Worm (Caenorhabditis elegans): Measurements from ENCODE around the gene F56H11.2.

Gene F56H11.2

ce11 chrIV:9513360-9513777 is 19.6 kb downstream of the F56H11.2 start (continued):
- TF ChIP-seq ets-5 (GFP tag; IDR thresholded peaks at IDR 0.05) (no peak), efl-3 (GFP tag; optimal IDR thresholded peaks at IDR 0.05) (no peak), unc-62 (GFP tag; optimal IDR thresholded peaks at IDR 0.05) (no peak), sup-37 (GFP tag; optimal IDR thresholded peaks at IDR 0.05) (no peak), pax-3 (tag; optimal IDR thresholded peaks at IDR 0.05) (no peak), ceh-63 (GFP tag; optimal IDR thresholded peaks at IDR 0.05) (no peak), ceh-82 (tag; optimal IDR thresholded peaks at IDR 0.05) (no peak), nhr-19 (GFP tag; conservative IDR thresholded peaks at IDR 0.05) (no peak), unc-130 (tag; optimal IDR thresholded peaks at IDR 0.05) (no peak), sptf-1 (tag; optimal IDR thresholded peaks at IDR 0.05) (no peak), lir-3 (tag; optimal IDR thresholded peaks at IDR 0.05; ENCODE audit: poor library complexity) (peak; percentile 36), hlh-17 (GFP tag; optimal IDR thresholded peaks at IDR 0.05; ENCODE audit: borderline replicate concordance) (no peak), elt-3 (tag; optimal IDR thresholded peaks at IDR 0.05) (peak in 1 of 6 experiments; percentile 51), nhr-47 (tag; optimal IDR thresholded peaks at IDR 0.05) (peak; percentile 40), C34B4.2 (tag; optimal IDR thresholded peaks at IDR 0.05) (no peak), jun-1 (tag; optimal IDR thresholded peaks at IDR 0.05) (peak; percentile 35), nhr-76 (tag; optimal IDR thresholded peaks at IDR 0.05) (no peak), snu-23 (GFP tag; optimal IDR thresholded peaks at IDR 0.05) (peak; percentile 57), ama-1 (optimal IDR thresholded peaks at IDR 0.05) (peak; percentile 49), mef-2 (tag; optimal IDR thresholded peaks at IDR 0.05) (no peak), hlh-4 (tag; optimal IDR thresholded peaks at IDR 0.05) (no peak), mdl-1 (tag; optimal IDR thresholded peaks at IDR 0.05) (peak in 1 of 2 experiments; percentile 72), dsc-1 (tag; optimal IDR thresholded peaks at IDR 0.05) (no peak), sox-4 (tag; optimal IDR thresholded peaks at IDR 0.05) (no peak), egl-13 (tag; optimal IDR thresholded peaks at IDR 0.05) (no peak), nhr-77 (tag; optimal IDR thresholded peaks at IDR 0.05) (no peak), hpl-2 (GFP tag; optimal IDR thresholded peaks at IDR 0.05) (no peak), snpc-4 (tag; optimal IDR thresholded peaks at IDR 0.05) (peak; percentile 89), lin-39 (tag; optimal IDR thresholded peaks at IDR 0.05) (no peak), alr-1 (tag; optimal IDR thresholded peaks at IDR 0.05; ENCODE audit: borderline replicate concordance) (no peak), elt-2 (tag; optimal IDR thresholded peaks at IDR 0.05) (peak; percentile 77), lin-15B (tag; optimal IDR thresholded peaks at IDR 0.05) (no peak), C04F5.9 (tag; optimal IDR thresholded peaks at IDR 0.05) (no peak), ztf-4 (tag; optimal IDR thresholded peaks at IDR 0.05) (peak; percentile 15), skn-1 (tag; optimal IDR thresholded peaks at IDR 0.05) (no peak), ceh-88 (GFP tag; IDR thresholded peaks at IDR 0.05) (no peak), dpl-1 (GFP tag; optimal IDR thresholded peaks at IDR 0.05) (peak in 2 of 3 experiments; percentile 33 to 37), unc-86 (tag; optimal IDR thresholded peaks at IDR 0.05) (no peak), isw-1 (GFP tag; IDR thresholded peaks at IDR 0.05) (peak; percentile 18; the same call in 1 of the 2 replicates), tlp-1 (tag; optimal IDR thresholded peaks at IDR 0.05) (no peak), pag-3 (tag; optimal IDR thresholded peaks at IDR 0.05; ENCODE audit: borderline replicate concordance, insufficient read depth) (no peak), nhr-71 (tag; optimal IDR thresholded peaks at IDR 0.05) (peak; percentile 60), ceh-8 (GFP tag; optimal IDR thresholded peaks at IDR 0.05) (no peak), mep-1 (tag; optimal IDR thresholded peaks at IDR 0.05) (peak; percentile 72), aha-1 (tag; optimal IDR thresholded peaks at IDR 0.05) (no peak), fkh-8 (tag; optimal IDR thresholded peaks at IDR 0.05) (no peak)

Measured in whole organism, L1 larva.